Worm (Caenorhabditis elegans): Measurements from ENCODE around the gene orai-1.

DNA sequence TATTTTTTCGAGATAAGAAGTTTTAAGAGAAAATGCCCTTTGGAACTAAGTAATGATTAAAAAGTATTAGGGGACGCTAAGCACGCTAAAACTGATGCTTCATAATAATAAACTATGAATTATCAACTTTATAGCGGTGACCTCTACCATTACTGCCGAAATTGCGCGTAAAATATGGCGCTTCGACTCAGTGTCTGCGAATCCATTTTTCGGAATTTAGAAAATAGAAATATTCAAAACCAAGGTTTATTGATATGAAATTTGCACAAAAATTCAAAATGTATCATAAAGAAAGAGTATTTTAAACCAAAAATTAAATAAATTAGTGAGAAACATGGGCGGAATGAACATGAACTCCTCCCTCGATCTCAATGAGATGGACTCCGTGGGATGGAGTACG is 47.3 kb upstream of the orai-1 start:
- TF ChIP-seq flt-1 (GFP tag; IDR thresholded peaks at IDR 0.05) (no peak), ztf-23 (GFP tag; IDR thresholded peaks at IDR 0.05) (no peak), med-1 (GFP tag; optimal IDR thresholded peaks at IDR 0.05; ENCODE audit: insufficient read depth) (no peak)
